Fruit fly (Drosophila melanogaster): ENCODE measurements around the gene noi.

The noi gene

DNA sequence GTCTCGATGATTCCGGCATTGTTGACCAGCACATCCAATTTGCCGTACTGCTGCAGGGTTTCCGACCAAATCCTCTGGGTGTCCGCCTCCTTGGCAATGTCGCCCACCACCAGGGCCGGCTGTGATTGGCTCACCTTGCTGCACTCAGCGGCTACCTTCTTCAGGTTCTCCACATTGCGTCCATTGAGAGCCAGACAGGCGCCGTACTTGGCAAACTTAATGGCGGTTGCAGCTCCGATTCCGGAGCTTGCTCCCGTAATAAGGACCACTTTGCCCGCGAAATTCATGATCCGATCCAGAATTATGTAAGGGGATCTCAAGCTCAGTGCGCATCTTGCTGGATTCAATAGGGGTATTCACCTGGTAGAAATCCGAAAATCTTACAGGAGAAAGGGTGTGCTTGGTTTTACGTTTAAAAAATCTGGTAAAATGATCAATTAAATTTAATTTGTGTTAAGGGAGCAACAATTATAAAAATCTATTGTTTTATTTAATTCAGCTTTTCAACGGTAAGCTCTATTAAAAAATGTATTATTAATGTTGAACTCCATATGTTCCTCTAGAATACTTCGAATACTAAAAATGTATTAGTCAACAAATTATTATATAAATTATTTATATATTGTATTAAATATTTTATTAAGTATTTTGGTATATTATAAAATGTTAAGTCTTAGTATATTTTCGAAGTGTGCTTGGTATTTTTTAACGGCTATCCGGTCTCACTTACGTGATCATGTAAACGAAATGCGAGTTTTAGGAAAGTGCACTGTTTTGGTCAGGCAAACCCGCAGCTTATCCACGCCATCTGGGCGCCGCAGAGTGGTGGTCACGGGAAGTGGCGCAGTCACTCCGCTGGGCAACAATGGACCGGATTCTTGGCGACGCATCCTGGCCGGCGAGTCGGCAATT is 45.5 kb upstream of the noi start, which contains the start of the genes CG31548 and CG12170 (continued):
- TF ChIP-seq eyg (GFP tag; optimal IDR thresholded peaks at IDR 0.05) (no peak), Ptx1 (GFP tag; IDR thresholded peaks at IDR 0.05) (peak; percentile 36; the same call in 1 of the 2 replicates), CG30403 (GFP tag; optimal IDR thresholded peaks at IDR 0.05) (peak; percentile 53), lmd (GFP tag; IDR thresholded peaks at IDR 0.05) (no peak), CG17328 (GFP tag; IDR thresholded peaks at IDR 0.05) (peak; percentile 64), peb (GFP tag; IDR thresholded peaks at IDR 0.05) (no peak), CG12071 (GFP tag; optimal IDR thresholded peaks at IDR 0.05) (no peak), Awh (GFP tag; IDR thresholded peaks at IDR 0.05) (no peak), pita (GFP tag; optimal IDR thresholded peaks at IDR 0.05) (no peak), MBD-R2 (GFP tag; IDR thresholded peaks at IDR 0.05) (peak; percentile 53), ssp (GFP tag; IDR thresholded peaks at IDR 0.05) (peak; percentile 37; the same call in 1 of the 2 replicates), fru (optimal IDR thresholded peaks at IDR 0.05) (no peak), CG15696 (tag; optimal IDR thresholded peaks at IDR 0.05) (no peak), vfl (GFP tag; optimal IDR thresholded peaks at IDR 0.05) (peak; percentile 15), hbn (GFP tag; IDR thresholded peaks at IDR 0.05; ENCODE audit: partially characterized antibody) (no peak), Neu2 (GFP tag; optimal IDR thresholded peaks at IDR 0.05; ENCODE audit: borderline replicate concordance) (no peak), CG1832 (GFP tag; optimal IDR thresholded peaks at IDR 0.05) (no peak), danr (GFP tag; IDR thresholded peaks at IDR 0.05) (no peak), bsh (GFP tag; optimal IDR thresholded peaks at IDR 0.05) (peak in 1 of 2 experiments; percentile 59), CG5953 (GFP tag; IDR thresholded peaks at IDR 0.05) (peak; percentile 36; the same call in 1 of the 2 replicates), B-H1 (GFP tag; IDR thresholded peaks at IDR 0.05) (0 out of 3 replicates have a peak, but pooled peaks have one; percentile 15), CG6791 (GFP tag; IDR thresholded peaks at IDR 0.05; ENCODE audit: partially characterized antibody) (no peak), CG18619 (GFP tag; optimal IDR thresholded peaks at IDR 0.05) (no peak), grn (GFP tag; optimal IDR thresholded peaks at IDR 0.05) (no peak), CG3281 (GFP tag; optimal IDR thresholded peaks at IDR 0.05) (peak; percentile 40), CG9797 (GFP tag; optimal IDR thresholded peaks at IDR 0.05) (peak; percentile 54), CG1233 (GFP tag; optimal IDR thresholded peaks at IDR 0.05) (no peak), zf30C (GFP tag; optimal IDR thresholded peaks at IDR 0.05) (no peak), unc-4 (GFP tag; IDR thresholded peaks at IDR 0.05; ENCODE audit: partially characterized antibody) (no peak), rib (GFP tag; IDR thresholded peaks at IDR 0.05) (no peak), TFAM (GFP tag; optimal IDR thresholded peaks at IDR 0.05) (no peak), Nf-YA (GFP tag; IDR thresholded peaks at IDR 0.05) (no peak), CG7271 (tag; optimal IDR thresholded peaks at IDR 0.05) (no peak), CG12744 (GFP tag; optimal IDR thresholded peaks at IDR 0.05) (no peak), Tbp (GFP tag; optimal IDR thresholded peaks at IDR 0.05) (no peak), CG13424 (tag; optimal IDR thresholded peaks at IDR 0.05) (peak; percentile 53), da (GFP tag; optimal IDR thresholded peaks at IDR 0.05) (no peak), CG16863 (GFP tag; optimal IDR thresholded peaks at IDR 0.05) (peak; percentile 27), CG14860 (GFP tag; IDR thresholded peaks at IDR 0.05; ENCODE audit: partially characterized antibody) (no peak), Lim3 (GFP tag; IDR thresholded peaks at IDR 0.05) (no peak), C15 (GFP tag; IDR thresholded peaks at IDR 0.05) (no peak), ewg (GFP tag; optimal IDR thresholded peaks at IDR 0.05) (peak; percentile 32), CG7372 (GFP tag; IDR thresholded peaks at IDR 0.05) (no peak), Sry-β (GFP tag; optimal IDR thresholded peaks at IDR 0.05) (no peak), Hr78 (GFP tag; optimal IDR thresholded peaks at IDR 0.05) (no peak), Ravus (GFP tag; IDR thresholded peaks at IDR 0.05) (no peak), CG15479 (GFP tag; optimal IDR thresholded peaks at IDR 0.05) (no peak), CG2116 (GFP tag; optimal IDR thresholded peaks at IDR 0.05) (peak; percentile 58), CG9609 (GFP tag; optimal IDR thresholded peaks at IDR 0.05) (peak; percentile 2)

All from whole organism, embryonic.